Fruit fly (Drosophila melanogaster) whole organism, embryonic: ENCODE measurements around the gene mirr.

ENCODE experiments used
- B-H1 ChIP-seq: fragments of 200-800 bp; sonication (Bioruptor generic); IDR thresholded peaks from 3 replicates; pipeline ENCODE4 v1.3.6; 2022; ENCODE audit warnings: missing biosample characterization, missing genetic modification characterization
- CG10147 ChIP-seq: fragments of 200-800 bp; sonication (Bioruptor generic); optimal IDR thresholded peaks from 2 replicates; lab custom pipeline; 2019; ENCODE audit warnings: missing biosample characterization, mild to moderate bottlenecking, missing genetic modification characterization, moderate library complexity
- CG10209 ChIP-seq: fragments of 200-800 bp; sonication (Bioruptor generic); optimal IDR thresholded peaks from 3 replicates; lab custom pipeline; 2017; ENCODE audit warnings: missing biosample characterization, mild to moderate bottlenecking, missing genetic modification characterization, missing genetic modification reagents
- CG10366 ChIP-seq: fragments of 200-800 bp; sonication (Bioruptor generic); IDR thresholded peaks from 2 replicates; pipeline ENCODE4 v1.3.6; 2022; ENCODE audit warnings: missing biosample characterization, missing genetic modification characterization
- CG10565 ChIP-seq: fragments of 200-800 bp; sonication (Bioruptor generic); optimal IDR thresholded peaks from 3 replicates; lab custom pipeline; 2016; ENCODE audit warnings: missing biosample characterization, mild to moderate bottlenecking, missing genetic modification characterization
- CG11093 ChIP-seq: fragments of 200-800 bp; sonication (Bioruptor generic); IDR thresholded peaks from 3 replicates; pipeline ENCODE4 v1.3.6; 2022; ENCODE audit warnings: missing biosample characterization, missing genetic modification characterization
- CG11247 ChIP-seq: fragments of 200-800 bp; sonication (Bioruptor generic); IDR thresholded peaks from 2 replicates; pipeline ENCODE4 v1.3.6; 2022; ENCODE audit warnings: missing biosample characterization, missing genetic modification characterization
- CG11696 ChIP-seq: fragments of 200-800 bp; sonication (Bioruptor generic); IDR thresholded peaks from 2 replicates; pipeline ENCODE4 v1.3.6; 2022; ENCODE audit warnings: missing biosample characterization, missing genetic modification characterization
- CG12219 ChIP-seq: fragments of 200-800 bp; sonication (Bioruptor generic); optimal IDR thresholded peaks from 3 replicates; lab custom pipeline; 2018; ENCODE audit warnings: missing biosample characterization, mild to moderate bottlenecking, missing genetic modification characterization
- CG1233 ChIP-seq: fragments of 200-800 bp; sonication (Bioruptor generic); optimal IDR thresholded peaks from 4 replicates; lab custom pipeline; 2018; ENCODE audit warnings: missing biosample characterization, mild to moderate bottlenecking, missing genetic modification characterization
- CG13296 ChIP-seq: fragments of 200-800 bp; sonication (Bioruptor generic); optimal IDR thresholded peaks from 3 replicates; lab custom pipeline; 2018; ENCODE audit warnings: missing biosample characterization, mild to moderate bottlenecking, missing genetic modification characterization
- CG13424 ChIP-seq: fragments of 200-800 bp; sonication (Bioruptor generic); optimal IDR thresholded peaks from 2 replicates; lab custom pipeline; 2019; ENCODE audit warnings: missing biosample characterization, mild to moderate bottlenecking, missing genetic modification characterization, moderate library complexity
- CG17829 ChIP-seq: fragments of 200-800 bp; optimal IDR thresholded peaks from 2 replicates; lab custom pipeline; 2019; ENCODE audit warnings: missing biosample characterization, mild to moderate bottlenecking, missing genetic modification characterization, moderate library complexity
- CG2678 ChIP-seq: fragments of 200-800 bp; sonication (Bioruptor generic); optimal IDR thresholded peaks from 3 replicates; lab custom pipeline; 2019; ENCODE audit warnings: missing biosample characterization, mild to moderate bottlenecking, missing genetic modification characterization, moderate library complexity
- CG32532 ChIP-seq: fragments of 200-800 bp; sonication (Bioruptor generic); IDR thresholded peaks from 2 replicates; pipeline ENCODE4 v1.3.6; 2022; ENCODE audit warnings: missing biosample characterization, missing genetic modification characterization
- CG32767 ChIP-seq: fragments of 200-800 bp; sonication (Bioruptor generic); IDR thresholded peaks from 2 replicates; pipeline ENCODE4 v1.3.6; 2022; ENCODE audit warnings: missing biosample characterization, missing genetic modification characterization
- CG4730 ChIP-seq: fragments of 200-800 bp; sonication (Bioruptor generic); IDR thresholded peaks from 2 replicates; pipeline ENCODE4 v1.3.6; 2022; ENCODE audit warnings: missing biosample characterization, missing genetic modification characterization
- CG6175 ChIP-seq: fragments of 200-800 bp; sonication (Bioruptor generic); IDR thresholded peaks from 3 replicates; pipeline ENCODE4 v1.3.6; 2022; ENCODE audit warnings: missing biosample characterization, missing genetic modification characterization
- CG7556 ChIP-seq: fragments of 200-800 bp; sonication (Bioruptor generic); optimal IDR thresholded peaks from 2 replicates; lab custom pipeline; 2017; ENCODE audit warnings: missing biosample characterization, mild to moderate bottlenecking, missing genetic modification characterization
- CG8924 ChIP-seq: fragments of 200-800 bp; optimal IDR thresholded peaks from 3 replicates; lab custom pipeline; 2019; ENCODE audit warnings: missing biosample characterization, mild to moderate bottlenecking, missing genetic modification characterization, moderate library complexity
- CrebB ChIP-seq: fragments of 200-800 bp; sonication (Bioruptor generic); optimal IDR thresholded peaks from 3 replicates; lab custom pipeline; 2018; ENCODE audit warnings: missing biosample characterization, mild to moderate bottlenecking, missing genetic modification characterization
- Deaf1 ChIP-seq: fragments of 200-800 bp; optimal IDR thresholded peaks from 3 replicates; lab custom pipeline; 2019; ENCODE audit warnings: missing biosample characterization, mild to moderate bottlenecking, missing genetic modification characterization, moderate library complexity
- Eip74EF ChIP-seq, 2 experiments: fragments of 200-800 bp in 1 of 2; fragments of >200 bp in 1 of 2; sonication (Bioruptor generic) in 1 of 2; optimal IDR thresholded peaks; 2 replicates each; lab custom pipeline; 2017 to 2019; ENCODE audit warnings: missing biosample characterization in 2 of 2, missing genetic modification characterization in 2 of 2, mild to moderate bottlenecking in 1 of 2, moderate library complexity in 1 of 2
- Ets65A ChIP-seq: fragments of 200-800 bp; sonication (Bioruptor generic); peaks from one replicate; lab custom pipeline; 2016; ENCODE audit warnings: missing biosample characterization, missing genetic modification characterization
- HHEX ChIP-seq: fragments of 200-800 bp; sonication (Bioruptor generic); optimal IDR thresholded peaks from 3 replicates; lab custom pipeline; 2017; ENCODE audit warnings: missing biosample characterization, mild to moderate bottlenecking, missing genetic modification characterization, missing genetic modification reagents
- Hr39 ChIP-seq: fragments of >200 bp; optimal IDR thresholded peaks from 2 replicates; lab custom pipeline; 2017
- Lhr ChIP-seq: fragments of 200-800 bp; sonication (Bioruptor generic); optimal IDR thresholded peaks from 3 replicates; lab custom pipeline; 2017; ENCODE audit warnings: mild to moderate bottlenecking, missing biosample characterization, missing genetic modification reagents, missing genetic modification characterization
- Myb ChIP-seq: fragments of 200-800 bp; sonication (Bioruptor generic); optimal IDR thresholded peaks from 2 replicates; lab custom pipeline; 2016; ENCODE audit warnings: missing biosample characterization, missing genetic modification characterization
- NC2β ChIP-seq: fragments of 200-800 bp; sonication (Bioruptor generic); optimal IDR thresholded peaks from 2 replicates; lab custom pipeline; 2016; ENCODE audit warnings: missing biosample characterization, missing genetic modification characterization
- Neu2 ChIP-seq: fragments of 200-800 bp; sonication (Bioruptor generic); optimal IDR thresholded peaks from 3 replicates; lab custom pipeline; 2016; ENCODE audit warnings: missing biosample characterization, missing genetic modification characterization, borderline replicate concordance
- Nf-YC ChIP-seq: fragments of 200-800 bp; optimal IDR thresholded peaks from 3 replicates; lab custom pipeline; 2019; ENCODE audit warnings: missing biosample characterization, mild to moderate bottlenecking, missing genetic modification characterization, moderate library complexity
- Side ChIP-seq: fragments of 200-800 bp; sonication (Bioruptor generic); optimal IDR thresholded peaks from 2 replicates; lab custom pipeline; 2016; ENCODE audit warnings: missing biosample characterization, missing genetic modification characterization
- ato ChIP-seq: fragments of 200-800 bp; sonication (Bioruptor generic); IDR thresholded peaks from 2 replicates; pipeline ENCODE4 v1.3.6; 2022; ENCODE audit warnings: missing biosample characterization, missing genetic modification characterization; ENCODE audit not compliant: partially characterized antibody
- chif ChIP-seq, 2 experiments: fragments of 200-800 bp; sonication (Bioruptor generic); optimal IDR thresholded peaks; 3 replicates each; lab custom pipeline; 2016; ENCODE audit warnings: missing biosample characterization in 2 of 2, missing genetic modification characterization in 2 of 2
- chn ChIP-seq: fragments of 200-800 bp; sonication (Bioruptor generic); optimal IDR thresholded peaks from 2 replicates; lab custom pipeline; 2016; ENCODE audit warnings: missing biosample characterization, missing genetic modification characterization
- dmrt11E ChIP-seq: fragments of 200-800 bp; sonication (Bioruptor generic); optimal IDR thresholded peaks from 3 replicates; lab custom pipeline; 2018; ENCODE audit warnings: missing biosample characterization, mild to moderate bottlenecking, missing genetic modification characterization, moderate library complexity
- ems ChIP-seq: fragments of 200-800 bp; sonication (Bioruptor generic); optimal IDR thresholded peaks from 3 replicates; lab custom pipeline; 2016; ENCODE audit warnings: missing biosample characterization, missing genetic modification characterization
- exex ChIP-seq: fragments of 200-800 bp; sonication (Bioruptor generic); optimal IDR thresholded peaks from 4 replicates; lab custom pipeline; 2018; ENCODE audit warnings: missing biosample characterization, mild to moderate bottlenecking, missing genetic modification characterization, moderate library complexity
- gcm ChIP-seq: fragments of 200-800 bp; sonication (Bioruptor generic); optimal IDR thresholded peaks from 2 replicates; lab custom pipeline; 2019; ENCODE audit warnings: missing biosample characterization, mild to moderate bottlenecking, missing genetic modification characterization, moderate library complexity
- gsb-n ChIP-seq: fragments of 200-800 bp; sonication (Bioruptor generic); optimal IDR thresholded peaks from 3 replicates; lab custom pipeline; 2018; ENCODE audit warnings: missing biosample characterization, mild to moderate bottlenecking, missing genetic modification characterization
- rib ChIP-seq: fragments of 200-800 bp; sonication (Bioruptor generic); IDR thresholded peaks from 2 replicates; pipeline ENCODE4 v1.3.6; 2022; ENCODE audit warnings: missing biosample characterization, missing genetic modification characterization
- sc ChIP-seq, 3 experiments: fragments of >200 bp in 2 of 3; fragments of 200-800 bp in 1 of 3; sonication (Bioruptor generic) in 1 of 3; optimal IDR thresholded peaks; 2 replicates in 2 of 3; 3 replicates in 1 of 3; lab custom pipeline; 2017; ENCODE audit warnings: mild to moderate bottlenecking in 1 of 3, missing biosample characterization in 1 of 3, missing genetic modification characterization in 1 of 3, missing genetic modification reagents in 1 of 3
- sens-2 ChIP-seq: fragments of 200-800 bp; sonication (Bioruptor generic); IDR thresholded peaks from 2 replicates; pipeline ENCODE4 v1.3.6; 2022; ENCODE audit warnings: missing biosample characterization, missing genetic modification characterization
- seq ChIP-seq: fragments of 200-800 bp; sonication (Bioruptor generic); IDR thresholded peaks from 2 replicates; pipeline ENCODE4 v1.3.6; 2022; ENCODE audit warnings: missing biosample characterization, missing genetic modification characterization
- sna ChIP-seq: fragments of 200-800 bp; sonication (Bioruptor generic); IDR thresholded peaks from 2 replicates; pipeline ENCODE4 v1.3.6; 2022; ENCODE audit warnings: missing biosample characterization, missing genetic modification characterization; ENCODE audit not compliant: partially characterized antibody
- sqz ChIP-seq: fragments of 200-800 bp; sonication (Bioruptor generic); optimal IDR thresholded peaks from 3 replicates; lab custom pipeline; 2018; ENCODE audit warnings: missing biosample characterization, mild to moderate bottlenecking, missing genetic modification characterization
- sug ChIP-seq: fragments of 200-800 bp; optimal IDR thresholded peaks from 2 replicates; lab custom pipeline; 2019; ENCODE audit warnings: missing biosample characterization, mild to moderate bottlenecking, missing genetic modification characterization, moderate library complexity

Gene mirr

dm6 chr3L:12692881-12693752 is at the start of gene mirr (continued):
- TF ChIP-seq seq (GFP tag; lab: Robert Waterston, UW), result peak; percentile 61
- TF ChIP-seq CG8924 (tag; lab: Kevin White, UChicago), result peak; percentile 1
- no peak for TF ChIP-seq CG13296 (GFP tag; lab: Kevin White, UChicago)
- peak; percentile 86 for TF ChIP-seq sqz (GFP tag; lab: Kevin White, UChicago)
- TF ChIP-seq dmrt11E (tag; lab: Kevin White, UChicago), result no peak
- TF ChIP-seq CG11696 (GFP tag; lab: Robert Waterston, UW), result no peak
- TF ChIP-seq CG2678 (tag; lab: Kevin White, UChicago), result no peak
- TF ChIP-seq CG7556, result no peak
- peak; percentile 27 for TF ChIP-seq chn
- peak; percentile 99 for TF ChIP-seq Deaf1
- TF ChIP-seq sens-2 (GFP tag; lab: Robert Waterston, UW), result no peak
- peak; percentile 23; the same call in 1 of the 2 replicates for TF ChIP-seq CG32532 (GFP tag; lab: Robert Waterston, UW)
- peak in 1 of 2 experiments; percentile 9 for TF ChIP-seq chif (GFP tag; optimal IDR thresholded peaks at IDR 0.05; lab: Kevin White, UChicago)
- TF ChIP-seq NC2β, result no peak
- TF ChIP-seq CG10209 (GFP tag; lab: Kevin White, UChicago), result no peak
- TF ChIP-seq Eip74EF (GFP tag; optimal IDR thresholded peaks at IDR 0.05; lab: Kevin White, UChicago), result peak in 1 of 2 experiments; percentile 35
- 0 out of 2 replicates have a peak, but pooled peaks have one; percentile 14 for TF ChIP-seq sna (GFP tag; lab: Robert Waterston, UW)
- TF ChIP-seq Neu2 (GFP tag; lab: Kevin White, UChicago), result no peak
- TF ChIP-seq B-H1 (GFP tag; lab: Robert Waterston, UW), result no peak
- peak; percentile 21 for TF ChIP-seq ato
- TF ChIP-seq CG11247 (GFP tag; lab: Robert Waterston, UW), result no peak
- TF ChIP-seq CG10565 (GFP tag; lab: Kevin White, UChicago), result no peak
- TF ChIP-seq CG6175, result peak; percentile 97
- TF ChIP-seq sug (tag; lab: Kevin White, UChicago), result peak; percentile 88
- TF ChIP-seq Side (GFP tag; lab: Kevin White, UChicago), result no peak
- peak; percentile 73 for TF ChIP-seq exex
- peak; percentile 75; the same call in 1 of the 2 replicates for TF ChIP-seq CG32767 (GFP tag; lab: Robert Waterston, UW)
- TF ChIP-seq Nf-YC (tag; lab: Kevin White, UChicago), result peak; percentile 100
- no peak for TF ChIP-seq Lhr (GFP tag; lab: Kevin White, UChicago)
- TF ChIP-seq rib (GFP tag; lab: Robert Waterston, UW), result 0 out of 2 replicates have a peak, but pooled peaks have one; percentile 9
- TF ChIP-seq CG4730, result no peak
- TF ChIP-seq CG17829 (tag; lab: Kevin White, UChicago), result peak; percentile 14

DNA sequence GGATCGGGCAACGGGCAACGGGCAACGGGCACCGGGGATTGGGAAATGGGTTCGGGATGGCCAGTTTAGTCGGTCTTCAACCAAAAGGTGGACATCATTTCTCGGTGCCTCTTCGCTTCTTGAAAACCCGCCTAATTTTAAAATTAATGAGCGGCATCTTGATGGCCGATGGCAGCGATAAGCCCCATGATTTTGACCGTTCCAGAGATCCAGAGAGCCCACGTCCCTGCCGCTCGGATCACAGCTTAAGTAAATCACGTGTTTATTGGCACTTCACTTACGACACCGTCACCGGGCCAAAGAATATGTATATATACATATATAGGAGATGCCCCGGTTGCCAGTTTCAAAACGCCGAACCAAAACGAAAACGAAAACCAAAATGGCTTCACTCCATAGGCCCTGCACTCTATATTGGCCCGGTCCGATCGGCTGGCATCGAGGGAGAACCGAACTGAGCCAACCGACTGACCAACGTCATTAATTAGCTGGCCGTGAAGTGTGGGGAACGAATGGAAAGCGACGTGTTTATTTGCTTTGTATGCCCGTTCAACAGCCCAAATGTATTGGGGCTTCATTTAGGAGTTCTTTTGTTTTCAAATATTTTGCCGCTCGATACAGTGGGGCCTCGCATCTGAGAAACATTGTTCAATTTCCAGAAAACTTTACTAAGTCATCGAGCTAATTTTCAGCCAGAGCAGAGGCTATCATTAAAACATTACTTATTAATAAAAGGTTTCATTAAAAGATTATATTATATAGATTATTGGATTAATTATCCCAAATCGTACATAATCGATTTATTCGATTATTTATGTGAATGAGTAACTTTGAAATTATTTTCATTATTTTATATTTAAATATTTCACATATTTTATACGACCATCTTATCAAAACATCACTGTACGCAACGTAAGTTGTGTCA is 49.4 kb upstream of the mirr start:
- TF ChIP-seq CG10147 (GFP tag; lab: Kevin White, UChicago) (peak; percentile 14), ems (GFP tag; lab: Kevin White, UChicago) (no peak), CG11093 (GFP tag; lab: Robert Waterston, UW) (no peak), CG10366 (GFP tag; lab: Robert Waterston, UW) (peak; percentile 41; the same call in 1 of the 2 replicates), sc (optimal IDR thresholded peaks at IDR 0.05; lab: Kevin White, UChicago) (no peak), sc (GFP tag; optimal IDR thresholded peaks at IDR 0.05; lab: Kevin White, UChicago) (peak; percentile 34), gsb-n (peak; percentile 82), Ets65A (GFP tag; lab: Kevin White, UChicago) (no peak), CrebB (tag; lab: Kevin White, UChicago) (no peak), HHEX (peak; percentile 21), Myb (GFP tag; lab: Kevin White, UChicago) (no peak), gcm (peak; percentile 35), CG1233 (GFP tag; lab: Kevin White, UChicago) (peak; percentile 24), Hr39 (lab: Kevin White, UChicago) (no peak), CG12219 (GFP tag; lab: Kevin White, UChicago) (no peak), CG13424 (tag; lab: Kevin White, UChicago) (peak; percentile 70)
